Fruit fly (Drosophila melanogaster): ENCODE results near the gene CG6071.

Gene CG6071

dm6 chr3L:11683819-11684521, 38.1 kb upstream of the CG6071 start, which contains the start of gene Sugb (continued):
- TF ChIP-seq CG34422 (GFP tag; IDR thresholded peaks at IDR 0.05) (peak; percentile 62; the same call in 1 of the 3 replicates), CG10959 (GFP tag; IDR thresholded peaks at IDR 0.05) (no peak), CHES-1-like (GFP tag; optimal IDR thresholded peaks at IDR 0.05) (peak; percentile 69), vnd (GFP tag; IDR thresholded peaks at IDR 0.05; ENCODE audit: partially characterized antibody) (no peak), Awh (GFP tag; IDR thresholded peaks at IDR 0.05) (peak; percentile 35; the same call in 1 of the 2 replicates), CG11723 (GFP tag; optimal IDR thresholded peaks at IDR 0.05) (peak; percentile 61), ara (GFP tag; IDR thresholded peaks at IDR 0.05) (no peak), ash1 (GFP tag; optimal IDR thresholded peaks at IDR 0.05) (no peak), CG10979 (tag; optimal IDR thresholded peaks at IDR 0.05) (peak; percentile 20), her (GFP tag; optimal IDR thresholded peaks at IDR 0.05) (no peak), zfh2 (GFP tag; optimal IDR thresholded peaks at IDR 0.05) (peak; percentile 76), CG4328 (GFP tag; optimal IDR thresholded peaks at IDR 0.05) (peak; percentile 62), CG32767 (GFP tag; IDR thresholded peaks at IDR 0.05) (no peak), CG4730 (GFP tag; IDR thresholded peaks at IDR 0.05) (peak; percentile 7; the same call in 1 of the 2 replicates), Dip2 (GFP tag; IDR thresholded peaks at IDR 0.05) (no peak), CG12071 (GFP tag; optimal IDR thresholded peaks at IDR 0.05) (peak; percentile 8), CG18764 (GFP tag; optimal IDR thresholded peaks at IDR 0.05) (peak; percentile 16), B-H1 (GFP tag; IDR thresholded peaks at IDR 0.05) (no peak), CG2120 (GFP tag; optimal IDR thresholded peaks at IDR 0.05) (peak; percentile 91), ato (GFP tag; IDR thresholded peaks at IDR 0.05; ENCODE audit: partially characterized antibody) (no peak), D (optimal IDR thresholded peaks at IDR 0.05) (no peak), D (GFP tag; optimal IDR thresholded peaks at IDR 0.05) (peak; percentile 2), MTF-1 (GFP tag; optimal IDR thresholded peaks at IDR 0.05; ENCODE audit: borderline replicate concordance) (no peak), Usf (GFP tag; optimal IDR thresholded peaks at IDR 0.05) (no peak), CG13123 (GFP tag; optimal IDR thresholded peaks at IDR 0.05) (no peak), CG2889 (GFP tag; IDR thresholded peaks at IDR 0.05) (no peak), lmd (GFP tag; IDR thresholded peaks at IDR 0.05) (peak; percentile 70; the same call in 1 of the 2 replicates), salm (tag; optimal IDR thresholded peaks at IDR 0.05) (peak; percentile 26), CG8281 (tag; optimal IDR thresholded peaks at IDR 0.05) (no peak), Taf1 (GFP tag; IDR thresholded peaks at IDR 0.05) (no peak), CG18619 (GFP tag; optimal IDR thresholded peaks at IDR 0.05) (peak; percentile 54), slp2 (GFP tag; optimal IDR thresholded peaks at IDR 0.05) (no peak), CG11696 (GFP tag; IDR thresholded peaks at IDR 0.05) (no peak), CG9727 (GFP tag; optimal IDR thresholded peaks at IDR 0.05) (peak; percentile 55), dati (GFP tag; IDR thresholded peaks at IDR 0.05) (no peak), CG6175 (GFP tag; IDR thresholded peaks at IDR 0.05) (0 out of 3 replicates have a peak, but pooled peaks have one; percentile 39), CG13894 (tag; optimal IDR thresholded peaks at IDR 0.05) (peak; percentile 78), CG15514 (GFP tag; optimal IDR thresholded peaks at IDR 0.05) (peak; percentile 74), CG9932 (GFP tag; IDR thresholded peaks at IDR 0.05) (no peak), oc (tag; optimal IDR thresholded peaks at IDR 0.05) (no peak), CG12942 (GFP tag; optimal IDR thresholded peaks at IDR 0.05) (peak; percentile 16), inv (GFP tag; IDR thresholded peaks at IDR 0.05; ENCODE audit: partially characterized antibody) (0 out of 2 replicates have a peak, but pooled peaks have one; percentile 6), Dref (GFP tag; IDR thresholded peaks at IDR 0.05) (peak; percentile 42), ken (GFP tag; IDR thresholded peaks at IDR 0.05) (0 out of 3 replicates have a peak, but pooled peaks have one; percentile 20), Atf-2 (GFP tag; optimal IDR thresholded peaks at IDR 0.05) (no peak), ftz-f1 (GFP tag; optimal IDR thresholded peaks at IDR 0.05) (no peak), CG2202 (tag; optimal IDR thresholded peaks at IDR 0.05) (peak; percentile 9), cwo (GFP tag; optimal IDR thresholded peaks at IDR 0.05) (no peak), HmgD (GFP tag; optimal IDR thresholded peaks at IDR 0.05) (no peak), CG4404 (GFP tag; IDR thresholded peaks at IDR 0.05) (no peak)
